Fruit fly (Drosophila melanogaster) whole organism, prepupa: Measurements from ENCODE around the gene mst.

Source experiments
- CG11294 ChIP-seq: fragments of 200-800 bp; sonication (Bioruptor generic); IDR thresholded peaks from 2 replicates; pipeline ENCODE4 v1.3.6; 2022; ENCODE audit warnings: missing biosample characterization, missing genetic modification characterization
- CG11902 ChIP-seq: fragments of 200-800 bp; sonication (Bioruptor generic); optimal IDR thresholded peaks from 3 replicates; lab custom pipeline; 2016; ENCODE audit warnings: missing biosample characterization, missing genetic modification characterization
- CG15336 ChIP-seq: fragments of 200-800 bp; sonication (Bioruptor generic); IDR thresholded peaks from 2 replicates; pipeline ENCODE4 v1.3.6; 2022; ENCODE audit warnings: missing biosample characterization, missing genetic modification characterization
- CG1621 ChIP-seq: fragments of 200-800 bp; sonication (Bioruptor generic); optimal IDR thresholded peaks from 3 replicates; lab custom pipeline; 2018; ENCODE audit warnings: missing biosample characterization, mild to moderate bottlenecking, missing genetic modification characterization
- CG32006 ChIP-seq: fragments of 200-800 bp; sonication (Bioruptor generic); optimal IDR thresholded peaks from 3 replicates; lab custom pipeline; 2017; ENCODE audit warnings: missing biosample characterization, mild to moderate bottlenecking, missing genetic modification characterization
- CG34406 ChIP-seq: fragments of 200-800 bp; sonication (Bioruptor generic); optimal IDR thresholded peaks from 3 replicates; lab custom pipeline; 2016; ENCODE audit warnings: missing biosample characterization, missing genetic modification characterization
- CG3919 ChIP-seq: fragments of 200-800 bp; sonication (Bioruptor generic); optimal IDR thresholded peaks from 3 replicates; lab custom pipeline; 2016; ENCODE audit warnings: missing biosample characterization, missing genetic modification characterization
- CG6792 ChIP-seq: fragments of 200-800 bp; sonication (Bioruptor generic); optimal IDR thresholded peaks from 3 replicates; lab custom pipeline; 2016; ENCODE audit warnings: missing biosample characterization, missing genetic modification characterization
- CG6808 ChIP-seq: fragments of 200-800 bp; sonication (Bioruptor generic); optimal IDR thresholded peaks from 3 replicates; lab custom pipeline; 2017; ENCODE audit warnings: missing biosample characterization, missing genetic modification characterization, mild to moderate bottlenecking, moderate library complexity, missing genetic modification reagents
- CG6854 ChIP-seq: fragments of 200-800 bp; sonication (Bioruptor generic); optimal IDR thresholded peaks from 2 replicates; lab custom pipeline; 2017; ENCODE audit warnings: missing biosample characterization, mild to moderate bottlenecking, missing genetic modification characterization
- CG7368 ChIP-seq: fragments of 200-800 bp; sonication (Bioruptor generic); optimal IDR thresholded peaks from 3 replicates; lab custom pipeline; 2016; ENCODE audit warnings: missing biosample characterization, missing genetic modification characterization
- CG8119 ChIP-seq: fragments of 200-800 bp; sonication (Bioruptor generic); IDR thresholded peaks from 3 replicates; pipeline ENCODE4 v1.3.6; 2022; ENCODE audit warnings: missing biosample characterization, missing genetic modification characterization
- CG8319 ChIP-seq: fragments of 200-800 bp; sonication (Bioruptor generic); optimal IDR thresholded peaks from 3 replicates; lab custom pipeline; 2016; ENCODE audit warnings: missing biosample characterization, missing genetic modification characterization
- CG9139 ChIP-seq: fragments of 200-800 bp; sonication (Bioruptor generic); optimal IDR thresholded peaks from 3 replicates; lab custom pipeline; 2017; ENCODE audit warnings: missing biosample characterization, mild to moderate bottlenecking, missing genetic modification characterization
- Eip78C ChIP-seq: fragments of 200-800 bp; sonication (Bioruptor generic); peaks from one replicate; lab custom pipeline; 2016; ENCODE audit warnings: missing biosample characterization, missing genetic modification characterization
- Eip93F ChIP-seq: fragments of 200-800 bp; sonication (Bioruptor generic); optimal IDR thresholded peaks from 2 replicates; lab custom pipeline; 2016; ENCODE audit warnings: missing biosample characterization, mild to moderate bottlenecking, missing genetic modification characterization
- Hr38 ChIP-seq: sonication (Bioruptor generic); optimal IDR thresholded peaks from 2 replicates; lab custom pipeline; 2016; ENCODE audit warnings: missing biosample characterization, missing genetic modification characterization
- Hr39 ChIP-seq: fragments of 200-800 bp; sonication (Bioruptor generic); optimal IDR thresholded peaks from 2 replicates; lab custom pipeline; 2016; ENCODE audit warnings: missing biosample characterization, missing genetic modification characterization
- Hr4 ChIP-seq: fragments of 200-800 bp; sonication (Bioruptor generic); optimal IDR thresholded peaks from 3 replicates; lab custom pipeline; 2016; ENCODE audit warnings: missing biosample characterization, missing genetic modification characterization
- Met ChIP-seq: fragments of 200-800 bp; sonication (Bioruptor generic); optimal IDR thresholded peaks from 3 replicates; lab custom pipeline; 2016; ENCODE audit warnings: missing biosample characterization, missing genetic modification characterization
- OdsH ChIP-seq: fragments of 200-800 bp; sonication (Bioruptor generic); optimal IDR thresholded peaks from 3 replicates; lab custom pipeline; 2016; ENCODE audit warnings: missing biosample characterization, missing genetic modification characterization
- Smox ChIP-seq: fragments of 200-800 bp; sonication (Bioruptor generic); optimal IDR thresholded peaks from 3 replicates; lab custom pipeline; 2016; ENCODE audit warnings: missing biosample characterization, missing genetic modification characterization
- Sox102F ChIP-seq: fragments of 200-800 bp; sonication (Bioruptor generic); optimal IDR thresholded peaks from 2 replicates; lab custom pipeline; 2016; ENCODE audit warnings: missing biosample characterization, mild to moderate bottlenecking, missing genetic modification characterization
- Sox14 ChIP-seq: fragments of 200-800 bp; sonication (Bioruptor generic); optimal IDR thresholded peaks from 3 replicates; lab custom pipeline; 2016; ENCODE audit warnings: missing biosample characterization, missing genetic modification characterization
- achi ChIP-seq: fragments of 200-800 bp; sonication (Bioruptor generic); optimal IDR thresholded peaks from 3 replicates; lab custom pipeline; 2016; ENCODE audit warnings: missing biosample characterization, missing genetic modification characterization
- cyc ChIP-seq: fragments of 200-800 bp; sonication (Bioruptor generic); optimal IDR thresholded peaks from 3 replicates; lab custom pipeline; 2016; ENCODE audit warnings: missing biosample characterization, missing genetic modification characterization
- dac ChIP-seq: fragments of 200-800 bp; sonication (Bioruptor generic); optimal IDR thresholded peaks from 2 replicates; lab custom pipeline; 2017; ENCODE audit warnings: missing biosample characterization, mild to moderate bottlenecking, missing genetic modification characterization
- dsx ChIP-seq: fragments of 200-800 bp; optimal IDR thresholded peaks from 3 replicates; lab custom pipeline; 2019; ENCODE audit warnings: missing biosample characterization, mild to moderate bottlenecking, missing genetic modification characterization, moderate library complexity; ENCODE audit not compliant: poor library complexity, severe bottlenecking
- lz ChIP-seq: fragments of 200-800 bp; sonication (Bioruptor generic); optimal IDR thresholded peaks from 3 replicates; lab custom pipeline; 2016; ENCODE audit warnings: missing biosample characterization, missing genetic modification characterization
- ss ChIP-seq, 2 experiments: fragments of 200-800 bp; sonication (Bioruptor generic); optimal IDR thresholded peaks; 2 replicates in 1 of 2; 3 replicates in 1 of 2; lab custom pipeline; 2017 to 2018; ENCODE audit warnings: mild to moderate bottlenecking in 2 of 2, missing biosample characterization in 2 of 2, missing genetic modification characterization in 2 of 2, moderate library complexity in 1 of 2
- topi ChIP-seq: fragments of 200-800 bp; sonication (Bioruptor generic); optimal IDR thresholded peaks from 3 replicates; lab custom pipeline; 2016; ENCODE audit warnings: missing biosample characterization, missing genetic modification characterization
- vri ChIP-seq: fragments of 200-800 bp; sonication (Bioruptor generic); optimal IDR thresholded peaks from 3 replicates; lab custom pipeline; 2016; ENCODE audit warnings: missing biosample characterization, mild to moderate bottlenecking, missing genetic modification characterization

mst gene

dm6 chrX:21375595-21376047, 13.2 kb upstream of the mst start (continued):
- TF ChIP-seq Hr38 (GFP tag; lab: Kevin White, UChicago) = no peak
- peak; percentile 54 for TF ChIP-seq CG6792 (GFP tag; lab: Kevin White, UChicago)
- peak; percentile 35 for TF ChIP-seq dsx (GFP tag; lab: Kevin White, UChicago)
- TF ChIP-seq CG11902 = no peak
- peak; percentile 36 for TF ChIP-seq CG8319 (GFP tag; lab: Kevin White, UChicago)
- TF ChIP-seq CG32006 (GFP tag; lab: Kevin White, UChicago) = peak; percentile 78
- no peak for TF ChIP-seq Sox14 (GFP tag; lab: Kevin White, UChicago)
- peak; percentile 60 for TF ChIP-seq OdsH

dm6 chrX:21378344-21378882, 10.4 kb upstream of the mst start:
- no peak for TF ChIP-seq vri (GFP tag; lab: Kevin White, UChicago)
- TF ChIP-seq Eip78C (GFP tag; lab: Kevin White, UChicago) = peak; percentile 19
- TF ChIP-seq cyc (GFP tag; lab: Kevin White, UChicago) = no peak
- peak; percentile 32 for TF ChIP-seq CG6854
- no peak for TF ChIP-seq CG7368 (GFP tag; lab: Kevin White, UChicago)
- peak; percentile 98 for TF ChIP-seq dsx (GFP tag; lab: Kevin White, UChicago)
- no peak for TF ChIP-seq CG11902
- peak; percentile 60 for TF ChIP-seq Met
- TF ChIP-seq, all 60 proteins: peak for 4

DNA sequence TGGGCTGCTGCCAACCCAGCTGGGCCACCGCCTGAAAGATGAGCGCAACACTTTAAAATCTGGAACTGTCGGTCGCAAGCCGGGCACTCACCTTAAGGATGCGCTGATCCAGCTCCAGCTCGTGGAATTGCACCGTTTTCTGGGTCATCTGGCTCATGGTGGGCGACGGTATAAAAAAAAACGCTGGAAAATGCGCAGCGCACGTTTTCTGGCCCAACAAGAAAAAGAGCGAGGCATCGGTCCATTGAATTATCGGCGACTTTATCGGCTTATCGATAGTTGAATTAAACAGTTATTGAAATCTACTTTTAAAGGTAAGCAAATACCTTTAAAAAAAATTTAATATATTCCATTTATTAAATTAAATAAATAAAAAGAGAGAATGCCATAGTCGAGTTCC, 1.1 kb upstream of the mst start, which contains the start of gene Ddx56:
Ddx56 (minus strand) TSS at position 252 of the 400 bp plus-strand sequence.
- TF ChIP-seq achi (GFP tag; lab: Kevin White, UChicago) = no peak
- TF ChIP-seq CG8119 = 0 out of 3 replicates have a peak, but pooled peaks have one; percentile 13

dm6 chrX:21396860-21397459, 8.2 kb downstream of the mst start, which contains the start of gene lcs:
lcs (minus strand) TSS chrX:21397316.
- no peak for TF ChIP-seq Hr39
- no peak for TF ChIP-seq CG6808 (GFP tag; lab: Kevin White, UChicago)
- TF ChIP-seq ss (GFP tag; optimal IDR thresholded peaks at IDR 0.05; lab: Kevin White, UChicago) = no peak
- TF ChIP-seq Hr4 (GFP tag; lab: Kevin White, UChicago) = no peak
- TF ChIP-seq Eip93F (GFP tag; lab: Kevin White, UChicago) = no peak
- TF ChIP-seq OdsH = no peak
- TF ChIP-seq CG3919 (GFP tag; lab: Kevin White, UChicago) = no peak

DNA sequence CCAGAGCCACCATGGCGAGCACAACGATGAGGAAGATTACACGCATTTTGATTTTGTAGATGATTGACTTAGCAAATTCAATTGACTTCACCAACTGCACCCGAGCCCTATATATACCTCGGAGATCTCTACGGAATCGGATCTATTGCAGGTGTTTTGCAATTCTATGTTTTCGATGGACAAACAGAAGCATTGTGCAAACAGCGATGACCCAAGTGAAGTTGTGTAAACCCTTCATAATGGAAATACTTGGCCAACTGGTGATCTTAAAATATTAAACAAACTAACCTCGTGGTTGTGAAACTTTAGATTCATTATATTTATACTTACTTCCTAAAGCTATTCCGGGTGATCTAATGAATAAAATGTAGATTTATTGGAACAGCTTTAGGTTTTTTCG, 13.9 kb downstream of the mst start, which contains the start of gene whe:
whe (minus strand) TSS at position 101 of the 400 bp plus-strand sequence.
- no peak for TF ChIP-seq Smox (GFP tag; lab: Kevin White, UChicago)
- TF ChIP-seq CG1621 (tag; lab: Kevin White, UChicago) = no peak
- no peak for TF ChIP-seq CG15336 (GFP tag; lab: Robert Waterston, UW)
- no peak for TF ChIP-seq CG11902
- no peak for TF ChIP-seq CG9139 (GFP tag; lab: Kevin White, UChicago)
- TF ChIP-seq topi (GFP tag; lab: Kevin White, UChicago) = no peak
- no peak for TF ChIP-seq dac (GFP tag; lab: Kevin White, UChicago)
- no peak for TF ChIP-seq CG7368 (GFP tag; lab: Kevin White, UChicago)
- TF ChIP-seq CG8319 (GFP tag; lab: Kevin White, UChicago) = no peak
- TF ChIP-seq CG6792 (GFP tag; lab: Kevin White, UChicago) = no peak
- TF ChIP-seq CG34406 (GFP tag; lab: Kevin White, UChicago) = no peak
- TF ChIP-seq Sox14 (GFP tag; lab: Kevin White, UChicago) = no peak
- no peak for TF ChIP-seq CG6808 (GFP tag; lab: Kevin White, UChicago)
- no peak for TF ChIP-seq CG32006 (GFP tag; lab: Kevin White, UChicago)
- no peak for TF ChIP-seq lz
- no peak for TF ChIP-seq Hr4 (GFP tag; lab: Kevin White, UChicago)
- TF ChIP-seq Hr38 (GFP tag; lab: Kevin White, UChicago) = no peak
- no peak for TF ChIP-seq CG11294 (GFP tag; lab: Robert Waterston, UW)
- TF ChIP-seq Sox102F (GFP tag; lab: Kevin White, UChicago) = no peak
